Fruit fly (Drosophila melanogaster) whole organism, adult: ENCODE data around the gene CG42779.

Source experiments
- CG11617 ChIP-seq: fragments of 200-800 bp; sonication (Bioruptor generic); optimal IDR thresholded peaks from 2 replicates; lab custom pipeline; 2017; ENCODE audit warnings: mild to moderate bottlenecking, missing biosample characterization, missing genetic modification reagents, missing genetic modification characterization
- CG12768 ChIP-seq: fragments of 200-800 bp; sonication (Bioruptor generic); optimal IDR thresholded peaks from 2 replicates; lab custom pipeline; 2017; ENCODE audit warnings: missing biosample characterization, missing genetic modification characterization, mild to moderate bottlenecking, moderate library complexity, missing genetic modification reagents
- CG14711 ChIP-seq: fragments of 200-800 bp; sonication (Bioruptor generic); optimal IDR thresholded peaks from 2 replicates; lab custom pipeline; 2018; ENCODE audit warnings: missing biosample characterization, mild to moderate bottlenecking, missing genetic modification characterization, moderate library complexity
- CG1620 ChIP-seq: fragments of 200-800 bp; sonication (Bioruptor generic); optimal IDR thresholded peaks from 2 replicates; lab custom pipeline; 2016; ENCODE audit warnings: missing biosample characterization, missing genetic modification characterization
- CG33017 ChIP-seq: fragments of 200-800 bp; sonication (Bioruptor generic); optimal IDR thresholded peaks from 2 replicates; lab custom pipeline; 2018; ENCODE audit warnings: missing biosample characterization, mild to moderate bottlenecking, missing genetic modification characterization, moderate library complexity
- CG5204 ChIP-seq: fragments of 200-800 bp; sonication (Bioruptor generic); optimal IDR thresholded peaks from 2 replicates; lab custom pipeline; 2016; ENCODE audit warnings: missing biosample characterization, missing genetic modification characterization
- CG7045 ChIP-seq: fragments of 200-800 bp; sonication (Bioruptor generic); optimal IDR thresholded peaks from 2 replicates; lab custom pipeline; 2017; ENCODE audit warnings: missing biosample characterization, mild to moderate bottlenecking, missing genetic modification characterization
- CG7101 ChIP-seq: fragments of 200-800 bp; sonication (Bioruptor generic); optimal IDR thresholded peaks from 2 replicates; lab custom pipeline; 2018; ENCODE audit warnings: missing biosample characterization, mild to moderate bottlenecking, missing genetic modification characterization, moderate library complexity
- Clk ChIP-seq: fragments of 200-800 bp; sonication (Bioruptor generic); optimal IDR thresholded peaks from 2 replicates; lab custom pipeline; 2017; ENCODE audit warnings: missing biosample characterization, missing genetic modification characterization
- Crg-1 ChIP-seq: fragments of 200-800 bp; sonication (Bioruptor generic); optimal IDR thresholded peaks from 2 replicates; lab custom pipeline; 2016; ENCODE audit warnings: missing biosample characterization, missing genetic modification characterization
- Hr96 ChIP-seq: fragments of 200-800 bp; sonication (Bioruptor generic); optimal IDR thresholded peaks from 2 replicates; lab custom pipeline; 2016; ENCODE audit warnings: missing biosample characterization, missing genetic modification characterization
- Mnt ChIP-seq: fragments of 200-800 bp; sonication (Bioruptor generic); optimal IDR thresholded peaks from 2 replicates; lab custom pipeline; 2016; ENCODE audit warnings: missing biosample characterization, mild to moderate bottlenecking, missing genetic modification characterization
- bab1 ChIP-seq: fragments of 200-800 bp; sonication (Bioruptor generic); optimal IDR thresholded peaks from 3 replicates; lab custom pipeline; 2019; ENCODE audit warnings: missing biosample characterization, mild to moderate bottlenecking, missing genetic modification characterization, moderate library complexity
- cic ChIP-seq: fragments of 200-800 bp; sonication (Bioruptor generic); optimal IDR thresholded peaks from 2 replicates; lab custom pipeline; 2017; ENCODE audit warnings: missing biosample characterization, mild to moderate bottlenecking, missing genetic modification characterization, moderate library complexity
- cnc ChIP-seq, 2 experiments: fragments of >200 bp; optimal IDR thresholded peaks; 2 replicates each; lab custom pipeline; 2017
- kay ChIP-seq: fragments of 200-800 bp; sonication (Bioruptor generic); peaks from one replicate; lab custom pipeline; 2016; ENCODE audit warnings: missing biosample characterization, missing genetic modification characterization, borderline replicate concordance
- ovo ChIP-seq: fragments of 200-800 bp; sonication (Bioruptor generic); optimal IDR thresholded peaks from 2 replicates; lab custom pipeline; 2016; ENCODE audit warnings: missing biosample characterization, missing genetic modification characterization
- pad ChIP-seq: fragments of 200-800 bp; sonication (Bioruptor generic); optimal IDR thresholded peaks from 3 replicates; lab custom pipeline; 2017; ENCODE audit warnings: missing biosample characterization, missing genetic modification characterization, mild to moderate bottlenecking, moderate library complexity, missing genetic modification reagents
- tj ChIP-seq: fragments of 200-800 bp; sonication (Bioruptor generic); optimal IDR thresholded peaks from 3 replicates; lab custom pipeline; 2017; ENCODE audit warnings: missing biosample characterization, mild to moderate bottlenecking, missing genetic modification characterization, moderate library complexity
- toe ChIP-seq: fragments of 200-800 bp; sonication (Bioruptor generic); optimal IDR thresholded peaks from 2 replicates; lab custom pipeline; 2016; ENCODE audit warnings: missing biosample characterization, missing genetic modification characterization

Gene CG42779

dm6 chr3R:17117607-17118327, 3.6 kb upstream of the CG42779 start:
- no peak for TF ChIP-seq Hr96
- TF ChIP-seq CG11617 (GFP tag; lab: Kevin White, UChicago) = no peak
- no peak for TF ChIP-seq CG7045 (GFP tag; lab: Kevin White, UChicago)
- TF ChIP-seq kay = no peak
- no peak for TF ChIP-seq ovo (GFP tag; lab: Kevin White, UChicago)
- no peak for TF ChIP-seq CG14711 (tag; lab: Kevin White, UChicago)
- TF ChIP-seq cic = no peak
- TF ChIP-seq Clk (GFP tag; lab: Kevin White, UChicago) = no peak

dm6 chr3R:17118917-17119378, 2.4 kb upstream of the CG42779 start:
- peak; percentile 80 for TF ChIP-seq tj (GFP tag; lab: Kevin White, UChicago)
- TF ChIP-seq CG1620 (GFP tag; lab: Kevin White, UChicago) = no peak
- peak; percentile 2 for TF ChIP-seq CG33017 (tag; lab: Kevin White, UChicago)
- no peak for TF ChIP-seq ovo (GFP tag; lab: Kevin White, UChicago)
- peak; percentile 6 for TF ChIP-seq CG12768 (GFP tag; lab: Kevin White, UChicago)
- TF ChIP-seq cic = peak; percentile 11
- no peak for TF ChIP-seq CG7045 (GFP tag; lab: Kevin White, UChicago)
- TF ChIP-seq CG5204 = no peak
- TF ChIP-seq CG14711 (tag; lab: Kevin White, UChicago) = no peak
- peak; percentile 43 for TF ChIP-seq bab1
- TF ChIP-seq CG7101 (tag; lab: Kevin White, UChicago) = peak; percentile 3
- peak; percentile 7 for TF ChIP-seq Mnt (GFP tag; lab: Kevin White, UChicago)

dm6 chr3R:17120165-17120564, 1.2 kb upstream of the CG42779 start, which contains the start of gene CG34278:
TSS of gene CG34278 (plus strand) at chr3R:17120465.
- TF ChIP-seq CG12768 (GFP tag; lab: Kevin White, UChicago) (no peak), toe (no peak), CG7101 (tag; lab: Kevin White, UChicago) (no peak), tj (GFP tag; lab: Kevin White, UChicago) (no peak), Crg-1 (no peak), cic (no peak), bab1 (no peak), CG1620 (GFP tag; lab: Kevin White, UChicago) (no peak), CG11617 (GFP tag; lab: Kevin White, UChicago) (no peak), CG7045 (GFP tag; lab: Kevin White, UChicago) (no peak), CG5204 (no peak), CG33017 (tag; lab: Kevin White, UChicago) (no peak), ovo (GFP tag; lab: Kevin White, UChicago) (no peak), CG14711 (tag; lab: Kevin White, UChicago) (no peak)

- no peak for TF ChIP-seq cnc (optimal IDR thresholded peaks at IDR 0.05; lab: Kevin White, UChicago)
- no peak for TF ChIP-seq CG1620 (GFP tag; lab: Kevin White, UChicago)
- no peak for TF ChIP-seq Hr96
Measured at dm6 chr3R:17122796-17123504, 1.6 kb downstream of the CG42779 start.

dm6 chr3R:17124177-17124576, 2.8 kb downstream of the CG42779 start, which contains the start of gene CG45079:
TSS of gene CG45079 (plus strand) at chr3R:17124477.
- no peak for TF ChIP-seq Mnt (GFP tag; lab: Kevin White, UChicago)
- TF ChIP-seq pad (GFP tag; lab: Kevin White, UChicago) = no peak
- TF ChIP-seq cnc (optimal IDR thresholded peaks at IDR 0.05; lab: Kevin White, UChicago) = no peak
- no peak for TF ChIP-seq Crg-1
- no peak for TF ChIP-seq ovo (GFP tag; lab: Kevin White, UChicago)
- no peak for TF ChIP-seq CG1620 (GFP tag; lab: Kevin White, UChicago)
- no peak for TF ChIP-seq CG33017 (tag; lab: Kevin White, UChicago)
- no peak for TF ChIP-seq bab1
- no peak for TF ChIP-seq CG12768 (GFP tag; lab: Kevin White, UChicago)
- no peak for TF ChIP-seq CG7101 (tag; lab: Kevin White, UChicago)
- TF ChIP-seq Hr96 = no peak
- TF ChIP-seq CG5204 = no peak
- no peak for TF ChIP-seq cic
- no peak for TF ChIP-seq CG14711 (tag; lab: Kevin White, UChicago)
- TF ChIP-seq tj (GFP tag; lab: Kevin White, UChicago) = no peak
- no peak for TF ChIP-seq CG11617 (GFP tag; lab: Kevin White, UChicago)
- TF ChIP-seq kay = no peak
- no peak for TF ChIP-seq Clk (GFP tag; lab: Kevin White, UChicago)
- no peak for TF ChIP-seq CG7045 (GFP tag; lab: Kevin White, UChicago)
- TF ChIP-seq toe = no peak

dm6 chr3R:17125339-17126044, 4.1 kb downstream of the CG42779 start, which contains the start of gene cher:
TSS of gene cher (minus strand) at chr3R:17125389.
- TF ChIP-seq kay (no peak), CG11617 (GFP tag; lab: Kevin White, UChicago) (no peak), ovo (GFP tag; lab: Kevin White, UChicago) (no peak), Mnt (GFP tag; lab: Kevin White, UChicago) (no peak), bab1 (no peak), CG33017 (tag; lab: Kevin White, UChicago) (no peak), cnc (optimal IDR thresholded peaks at IDR 0.05; lab: Kevin White, UChicago) (no peak), Hr96 (no peak), CG7045 (GFP tag; lab: Kevin White, UChicago) (no peak)
